Worm (Caenorhabditis elegans): ENCODE data around the gene dhs-25.

Gene dhs-25

DNA sequence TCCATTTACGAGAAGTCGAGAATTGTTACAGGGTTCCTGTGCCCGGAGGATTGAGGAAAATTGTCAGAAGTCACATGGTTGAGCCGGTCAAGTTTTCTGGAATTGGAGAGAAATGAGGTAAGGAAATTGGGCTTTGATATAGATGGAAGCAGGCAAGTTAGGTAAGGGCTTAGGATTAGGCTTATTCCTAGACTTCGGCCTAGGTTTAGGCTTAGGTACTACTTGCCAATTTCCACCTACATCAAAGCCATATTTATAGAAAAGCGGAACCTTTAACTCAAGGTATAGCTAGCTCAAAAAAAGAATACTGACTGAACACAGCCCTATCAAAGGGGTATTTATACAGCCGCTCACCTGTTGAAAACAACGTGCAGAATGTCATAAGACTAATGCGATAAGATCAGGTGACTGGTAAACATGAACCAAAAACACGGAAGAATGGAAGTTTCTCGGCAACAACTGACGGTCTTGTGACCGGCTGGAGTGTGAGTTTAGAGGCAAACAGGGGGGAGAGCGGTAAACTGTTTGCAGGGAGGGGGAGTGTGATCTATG is 18.3 kb downstream of the dhs-25 start (continued):
- TF ChIP-seq madf-5 (GFP tag; IDR thresholded peaks at IDR 0.05): no peak
- peak; percentile 60 for TF ChIP-seq mxl-3 (GFP tag; optimal IDR thresholded peaks at IDR 0.05)
- peak; percentile 81 for TF ChIP-seq tra-1 (GFP tag; IDR thresholded peaks at IDR 0.05)
- TF ChIP-seq zip-2 (tag; optimal IDR thresholded peaks at IDR 0.05): no peak
- no peak for TF ChIP-seq lin-39 (tag; optimal IDR thresholded peaks at IDR 0.05)
- peak; percentile 74 for TF ChIP-seq jun-1 (tag; optimal IDR thresholded peaks at IDR 0.05)
- TF ChIP-seq F26F4.8 (GFP tag; conservative IDR thresholded peaks at IDR 0.05): no peak
- no peak for TF ChIP-seq arid-1 (GFP tag; conservative IDR thresholded peaks at IDR 0.05)
- TF ChIP-seq duxl-1 (tag; optimal IDR thresholded peaks at IDR 0.05; ENCODE audit: poor library complexity): no peak
- TF ChIP-seq ceh-44 (GFP tag; IDR thresholded peaks at IDR 0.05): no peak
- no peak for TF ChIP-seq ztf-7 (tag; optimal IDR thresholded peaks at IDR 0.05)
- no peak for TF ChIP-seq F44E2.7 (GFP tag; IDR thresholded peaks at IDR 0.05)
- no peak for TF ChIP-seq R02D3.7 (tag; optimal IDR thresholded peaks at IDR 0.05)
- no peak for TF ChIP-seq lin-13 (GFP tag; optimal IDR thresholded peaks at IDR 0.05)
- TF ChIP-seq mep-1 (tag; optimal IDR thresholded peaks at IDR 0.05): peak; percentile 85
- TF ChIP-seq lsy-2 (tag; optimal IDR thresholded peaks at IDR 0.05): peak; percentile 67 to 69
- TF ChIP-seq ama-1 (optimal IDR thresholded peaks at IDR 0.05): peak; percentile 99
- peak; percentile 27 for TF ChIP-seq nhr-77 (tag; optimal IDR thresholded peaks at IDR 0.05)
- no peak for TF ChIP-seq tag-97 (GFP tag; IDR thresholded peaks at IDR 0.05)
- TF ChIP-seq zag-1 (tag; optimal IDR thresholded peaks at IDR 0.05): no peak
- TF ChIP-seq F10B5.3 (tag; optimal IDR thresholded peaks at IDR 0.05): no peak
- peak; percentile 41 to 98 for TF ChIP-seq daf-16 (GFP tag; optimal IDR thresholded peaks at IDR 0.05)
- peak; percentile 100 for TF ChIP-seq daf-16 (tag; optimal IDR thresholded peaks at IDR 0.05)
- no peak for TF ChIP-seq dmd-9 (GFP tag; IDR thresholded peaks at IDR 0.05)
- no peak for TF ChIP-seq nhr-42 (GFP tag; IDR thresholded peaks at IDR 0.05)

DNA sequence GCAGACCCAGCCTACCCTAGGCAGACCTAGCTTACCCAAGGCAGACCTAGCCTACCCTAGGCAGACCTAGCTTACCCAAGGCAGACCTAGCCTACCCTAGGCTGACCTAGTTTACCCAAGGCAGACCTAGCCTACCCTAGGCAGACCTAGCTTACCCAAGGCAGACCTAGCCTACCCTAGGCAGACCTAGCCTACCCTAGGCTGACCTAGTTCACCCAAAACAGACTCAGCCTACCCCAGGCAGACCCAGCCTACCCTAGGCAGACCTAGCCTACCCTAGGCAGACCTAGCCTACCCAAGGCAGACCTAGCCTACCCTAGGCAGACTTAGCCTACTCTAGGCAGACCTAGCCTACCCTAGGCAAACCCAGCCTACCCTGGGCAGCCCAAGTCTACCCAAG is 22.2 kb downstream of the dhs-25 start:
- TF ChIP-seq vab-7 (GFP tag; IDR thresholded peaks at IDR 0.05) (peak; percentile 53; the same call in 1 of the 2 replicates), lin-38 (GFP tag; IDR thresholded peaks at IDR 0.05) (0 out of 2 replicates have a peak, but pooled peaks have one; percentile 8)

DNA sequence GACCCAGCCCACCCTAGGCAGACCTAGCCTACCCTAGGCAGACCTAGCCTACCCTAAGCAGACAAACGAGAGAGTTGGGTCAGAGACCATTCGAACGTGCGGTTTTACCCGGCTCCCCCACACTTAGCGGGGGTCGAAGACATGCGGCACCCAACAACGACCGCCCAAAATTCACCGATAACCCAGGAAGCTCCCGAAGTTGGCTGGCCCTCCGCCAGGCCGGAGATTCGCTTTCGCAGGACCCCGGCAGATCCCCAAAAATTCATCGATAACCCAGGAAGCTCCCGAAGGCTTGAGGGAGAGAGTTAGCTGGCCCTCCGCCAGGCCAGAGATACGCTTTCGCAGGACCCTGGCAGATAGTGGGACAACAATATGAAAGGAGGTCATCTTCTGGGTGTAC is 22.6 kb downstream of the dhs-25 start:
- peak; percentile 90 for TF ChIP-seq set-16 (GFP tag; IDR thresholded peaks at IDR 0.05)

DNA sequence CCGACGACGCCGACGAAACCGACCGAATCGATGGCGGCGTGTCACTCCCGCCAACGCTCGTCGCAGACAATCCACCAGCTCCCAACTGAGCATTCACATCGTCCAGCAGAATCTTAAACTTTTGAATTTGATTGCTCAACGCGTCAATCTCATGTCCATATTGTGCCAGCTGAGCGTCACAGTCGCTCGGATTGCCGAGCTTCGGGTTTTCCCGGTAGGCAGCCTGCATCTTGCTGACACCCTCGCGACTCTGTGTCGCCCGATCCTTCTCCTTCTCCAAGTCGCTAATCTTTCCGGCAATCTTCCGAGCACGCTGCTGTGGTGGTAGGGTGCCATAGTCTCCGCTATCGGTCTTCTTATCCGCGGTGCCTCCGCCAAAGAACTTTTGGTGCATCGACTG is 26.0 kb downstream of the dhs-25 start:
- TF ChIP-seq set-16 (GFP tag; IDR thresholded peaks at IDR 0.05) (peak; percentile 80), ZK337.2 (GFP tag; IDR thresholded peaks at IDR 0.05) (no peak), aha-1 (tag) (peak; percentile 48)

DNA sequence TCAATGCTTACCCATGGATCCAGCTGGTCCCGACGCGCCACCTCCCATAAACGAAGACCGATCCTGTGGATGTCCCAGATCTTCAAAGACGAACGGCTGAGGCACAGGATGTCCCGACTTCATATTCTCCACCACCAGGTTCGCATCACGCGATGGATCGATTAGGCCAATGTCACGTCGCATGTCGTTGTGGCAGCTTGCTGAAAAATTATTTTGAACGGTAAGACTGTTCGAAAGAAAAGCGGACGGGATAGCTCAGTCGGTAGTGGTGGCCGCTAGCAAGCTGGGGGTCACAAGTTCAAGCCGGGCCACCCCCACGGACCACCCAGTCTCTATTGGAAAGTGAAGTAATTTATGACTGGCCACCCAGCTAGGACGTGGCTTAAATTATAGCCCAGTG is 26.8 kb downstream of the dhs-25 start:
- no peak for TF ChIP-seq unc-39 (tag; optimal IDR thresholded peaks at IDR 0.05)
- TF ChIP-seq ama-1 (optimal IDR thresholded peaks at IDR 0.05): no peak
- peak; percentile 97 for TF ChIP-seq aha-1 (tag)
- TF ChIP-seq nhr-6 (tag; optimal IDR thresholded peaks at IDR 0.05): no peak
- no peak for TF ChIP-seq mxl-2 (GFP tag; conservative IDR thresholded peaks at IDR 0.05)
- no peak for TF ChIP-seq zfp-3 (GFP tag; conservative IDR thresholded peaks at IDR 0.05)
- TF ChIP-seq skn-1 (tag; optimal IDR thresholded peaks at IDR 0.05): no peak
- no peak for TF ChIP-seq saeg-2 (GFP tag; IDR thresholded peaks at IDR 0.05)
- TF ChIP-seq F26F4.8 (GFP tag; conservative IDR thresholded peaks at IDR 0.05): no peak
- TF ChIP-seq nhr-102 (tag; optimal IDR thresholded peaks at IDR 0.05): no peak
- TF ChIP-seq ztf-7 (tag; optimal IDR thresholded peaks at IDR 0.05): no peak
- TF ChIP-seq ceh-32 (tag; optimal IDR thresholded peaks at IDR 0.05; ENCODE audit: poor library complexity): no peak
- TF ChIP-seq ztf-11 (tag; optimal IDR thresholded peaks at IDR 0.05): no peak
- TF ChIP-seq lin-13 (GFP tag; optimal IDR thresholded peaks at IDR 0.05): no peak
- no peak for TF ChIP-seq lin-15B (tag; optimal IDR thresholded peaks at IDR 0.05)
- no peak for TF ChIP-seq dmd-8 (GFP tag; IDR thresholded peaks at IDR 0.05)
- no peak for TF ChIP-seq pqm-1 (tag; optimal IDR thresholded peaks at IDR 0.05)
- peak; percentile 19; the same call in 1 of the 2 replicates for TF ChIP-seq set-16 (GFP tag; IDR thresholded peaks at IDR 0.05)
- TF ChIP-seq lim-7 (GFP tag; IDR thresholded peaks at IDR 0.05): 0 out of 2 replicates have a peak, but pooled peaks have one; percentile 35
- TF ChIP-seq fkh-10 (GFP tag; optimal IDR thresholded peaks at IDR 0.05): no peak
- no peak for TF ChIP-seq nhr-111 (GFP tag; optimal IDR thresholded peaks at IDR 0.05)
- TF ChIP-seq R02D3.7 (tag; optimal IDR thresholded peaks at IDR 0.05): no peak
- no peak for TF ChIP-seq daf-16 (GFP tag; optimal IDR thresholded peaks at IDR 0.05)
- no peak for TF ChIP-seq daf-16 (tag; optimal IDR thresholded peaks at IDR 0.05)
- no peak for TF ChIP-seq D1046.2 (GFP tag; IDR thresholded peaks at IDR 0.05)
